Fruit fly (Drosophila melanogaster) whole organism, embryonic: Measurements from ENCODE around the gene CG5087.

ENCODE experiments used
- Abd-B ChIP-seq: fragments of 200-800 bp; sonication (Bioruptor generic); optimal IDR thresholded peaks from 2 replicates; lab custom pipeline; 2018; ENCODE audit warnings: missing biosample characterization, mild to moderate bottlenecking, missing genetic modification characterization, moderate library complexity
- Adf1 ChIP-seq: fragments of 200-800 bp; sonication (Bioruptor generic); IDR thresholded peaks from 2 replicates; pipeline ENCODE4 v1.3.6; 2022; ENCODE audit warnings: missing biosample characterization, missing genetic modification characterization
- Antp ChIP-seq: fragments of 200-800 bp; sonication (Bioruptor generic); optimal IDR thresholded peaks from 3 replicates; lab custom pipeline; 2016; ENCODE audit warnings: missing biosample characterization, missing genetic modification characterization
- CG11723 ChIP-seq: fragments of 200-800 bp; sonication (Bioruptor generic); optimal IDR thresholded peaks from 2 replicates; lab custom pipeline; 2017; ENCODE audit warnings: missing biosample characterization, mild to moderate bottlenecking, missing genetic modification characterization
- CG12299 ChIP-seq: fragments of 200-800 bp; sonication (Bioruptor generic); optimal IDR thresholded peaks from 2 replicates; lab custom pipeline; 2018; ENCODE audit warnings: missing biosample characterization, mild to moderate bottlenecking, missing genetic modification characterization
- CG12391 ChIP-seq: fragments of 200-800 bp; sonication (Bioruptor generic); optimal IDR thresholded peaks from 3 replicates; lab custom pipeline; 2018; ENCODE audit warnings: missing biosample characterization, mild to moderate bottlenecking, missing genetic modification characterization, moderate library complexity
- CG12659 ChIP-seq: fragments of 200-800 bp; sonication (Bioruptor generic); optimal IDR thresholded peaks from 3 replicates; lab custom pipeline; 2017; ENCODE audit warnings: mild to moderate bottlenecking, missing biosample characterization, missing genetic modification reagents, missing genetic modification characterization
- CG13123 ChIP-seq: fragments of 200-800 bp; sonication (Bioruptor generic); optimal IDR thresholded peaks from 2 replicates; lab custom pipeline; 2016; ENCODE audit warnings: missing biosample characterization, missing genetic modification characterization
- CG13775 ChIP-seq: fragments of 200-800 bp; sonication (Bioruptor generic); optimal IDR thresholded peaks from 3 replicates; lab custom pipeline; 2017; ENCODE audit warnings: missing biosample characterization, mild to moderate bottlenecking, missing genetic modification characterization
- CG13894 ChIP-seq: fragments of 200-800 bp; sonication (Bioruptor generic); optimal IDR thresholded peaks from 3 replicates; lab custom pipeline; 2018; ENCODE audit warnings: missing biosample characterization, mild to moderate bottlenecking, missing genetic modification characterization, moderate library complexity
- CG14710 ChIP-seq: fragments of 200-800 bp; sonication (Bioruptor generic); optimal IDR thresholded peaks from 3 replicates; lab custom pipeline; 2019; ENCODE audit warnings: missing biosample characterization, mild to moderate bottlenecking, missing genetic modification characterization, moderate library complexity
- CG17359 ChIP-seq: fragments of 200-800 bp; sonication (Bioruptor generic); optimal IDR thresholded peaks from 3 replicates; lab custom pipeline; 2018; ENCODE audit warnings: missing biosample characterization, mild to moderate bottlenecking, missing genetic modification characterization, moderate library complexity
- CG18619 ChIP-seq: fragments of 200-800 bp; sonication (Bioruptor generic); optimal IDR thresholded peaks from 3 replicates; lab custom pipeline; 2017; ENCODE audit warnings: missing biosample characterization, mild to moderate bottlenecking, missing genetic modification characterization
- CG2678 ChIP-seq: fragments of 200-800 bp; sonication (Bioruptor generic); optimal IDR thresholded peaks from 3 replicates; lab custom pipeline; 2019; ENCODE audit warnings: missing biosample characterization, mild to moderate bottlenecking, missing genetic modification characterization, moderate library complexity
- CG30020 ChIP-seq: fragments of 200-800 bp; optimal IDR thresholded peaks from 2 replicates; lab custom pipeline; 2019; ENCODE audit warnings: missing biosample characterization, mild to moderate bottlenecking, missing genetic modification characterization, moderate library complexity
- CG30403 ChIP-seq: fragments of 200-800 bp; sonication (Bioruptor generic); optimal IDR thresholded peaks from 3 replicates; lab custom pipeline; 2016; ENCODE audit warnings: missing biosample characterization, missing genetic modification characterization
- CG31441 ChIP-seq: fragments of 200-800 bp; sonication (Bioruptor generic); IDR thresholded peaks from 2 replicates; pipeline ENCODE4 v1.3.6; 2022; ENCODE audit warnings: missing biosample characterization, missing genetic modification characterization
- CG3407 ChIP-seq: fragments of 200-800 bp; sonication (Bioruptor generic); optimal IDR thresholded peaks from 2 replicates; lab custom pipeline; 2018; ENCODE audit warnings: missing biosample characterization, mild to moderate bottlenecking, missing genetic modification characterization
- CG34422 ChIP-seq: fragments of 200-800 bp; sonication (Bioruptor generic); IDR thresholded peaks from 3 replicates; pipeline ENCODE4 v1.3.6; 2022; ENCODE audit warnings: missing biosample characterization, missing genetic modification characterization
- CG5245 ChIP-seq: fragments of 200-800 bp; sonication (Bioruptor generic); optimal IDR thresholded peaks from 3 replicates; lab custom pipeline; 2016; ENCODE audit warnings: missing biosample characterization, missing genetic modification characterization
- CG6689 ChIP-seq: fragments of 200-800 bp; sonication (Bioruptor generic); IDR thresholded peaks from 2 replicates; pipeline ENCODE4 v1.3.6; 2022; ENCODE audit warnings: missing biosample characterization, missing genetic modification characterization
- CG6813 ChIP-seq: fragments of 200-800 bp; sonication (Bioruptor generic); optimal IDR thresholded peaks from 2 replicates; lab custom pipeline; 2017; ENCODE audit warnings: missing biosample characterization, missing genetic modification characterization, mild to moderate bottlenecking, moderate library complexity, missing genetic modification reagents
- CG6854 ChIP-seq: fragments of 200-800 bp; sonication (Bioruptor generic); optimal IDR thresholded peaks from 3 replicates; lab custom pipeline; 2017; ENCODE audit warnings: missing biosample characterization, mild to moderate bottlenecking, missing genetic modification characterization
- CG9609 ChIP-seq: fragments of 200-800 bp; sonication (Bioruptor generic); optimal IDR thresholded peaks from 3 replicates; lab custom pipeline; 2016; ENCODE audit warnings: missing biosample characterization, missing genetic modification characterization
- CG9727 ChIP-seq: fragments of 200-800 bp; sonication (Bioruptor generic); optimal IDR thresholded peaks from 3 replicates; lab custom pipeline; 2017; ENCODE audit warnings: missing biosample characterization, mild to moderate bottlenecking, missing genetic modification characterization
- Dad ChIP-seq: fragments of 200-800 bp; sonication (Bioruptor generic); optimal IDR thresholded peaks from 3 replicates; lab custom pipeline; 2016; ENCODE audit warnings: missing biosample characterization, missing genetic modification characterization
- Fer1 ChIP-seq: fragments of 200-800 bp; sonication (Bioruptor generic); optimal IDR thresholded peaks from 2 replicates; lab custom pipeline; 2017; ENCODE audit warnings: missing biosample characterization, mild to moderate bottlenecking, missing genetic modification characterization
- Hr3 ChIP-seq: fragments of 200-800 bp; sonication (Bioruptor generic); optimal IDR thresholded peaks from 3 replicates; lab custom pipeline; 2016; ENCODE audit warnings: missing biosample characterization, missing genetic modification characterization
- Hr39 ChIP-seq: fragments of >200 bp; optimal IDR thresholded peaks from 2 replicates; lab custom pipeline; 2017
- Med ChIP-seq: fragments of 200-800 bp; sonication (Bioruptor generic); peaks from one replicate; lab custom pipeline; 2016; ENCODE audit warnings: missing biosample characterization, missing genetic modification characterization, mild to moderate bottlenecking, inconsistent platforms, moderate library complexity
- Opbp ChIP-seq: fragments of 200-800 bp; sonication (Bioruptor generic); IDR thresholded peaks from 3 replicates; pipeline ENCODE4 v1.3.6; 2022; ENCODE audit warnings: missing biosample characterization, missing genetic modification characterization; ENCODE audit not compliant: partially characterized antibody
- PHDP ChIP-seq: fragments of 200-800 bp; sonication (Bioruptor generic); optimal IDR thresholded peaks from 3 replicates; lab custom pipeline; 2018; ENCODE audit warnings: missing biosample characterization, mild to moderate bottlenecking, missing genetic modification characterization, moderate library complexity
- Ptx1 ChIP-seq: fragments of 200-800 bp; sonication (Bioruptor generic); IDR thresholded peaks from 2 replicates; pipeline ENCODE4 v1.3.6; 2022; ENCODE audit warnings: missing biosample characterization, missing genetic modification characterization
- Xbp1 ChIP-seq: fragments of 200-800 bp; sonication (Bioruptor generic); optimal IDR thresholded peaks from 3 replicates; lab custom pipeline; 2016; ENCODE audit warnings: missing biosample characterization, mild to moderate bottlenecking, missing genetic modification characterization
- ara ChIP-seq: fragments of 200-800 bp; sonication (Bioruptor generic); IDR thresholded peaks from 2 replicates; pipeline ENCODE4 v1.3.6; 2022; ENCODE audit warnings: missing biosample characterization, missing genetic modification characterization
- bcd ChIP-seq: fragments of 200-800 bp; sonication (Bioruptor generic); optimal IDR thresholded peaks from 2 replicates; lab custom pipeline; 2017; ENCODE audit warnings: missing biosample characterization, mild to moderate bottlenecking, missing genetic modification characterization
- chm ChIP-seq: fragments of 200-800 bp; sonication (Bioruptor generic); IDR thresholded peaks from 2 replicates; pipeline ENCODE4 v1.3.6; 2022; ENCODE audit warnings: missing biosample characterization, missing genetic modification characterization
- cwo ChIP-seq: fragments of 200-800 bp; sonication (Bioruptor generic); optimal IDR thresholded peaks from 3 replicates; lab custom pipeline; 2017; ENCODE audit warnings: missing biosample characterization, missing genetic modification characterization, mild to moderate bottlenecking, moderate library complexity, missing genetic modification reagents
- dmrt11E ChIP-seq: fragments of 200-800 bp; sonication (Bioruptor generic); optimal IDR thresholded peaks from 3 replicates; lab custom pipeline; 2018; ENCODE audit warnings: missing biosample characterization, mild to moderate bottlenecking, missing genetic modification characterization, moderate library complexity
- dmrt99B ChIP-seq: fragments of 200-800 bp; sonication (Bioruptor generic); optimal IDR thresholded peaks from 2 replicates; lab custom pipeline; 2018; ENCODE audit warnings: missing biosample characterization, mild to moderate bottlenecking, missing genetic modification characterization, moderate library complexity
- fd3F ChIP-seq: fragments of 200-800 bp; sonication (Bioruptor generic); optimal IDR thresholded peaks from 2 replicates; lab custom pipeline; 2018; ENCODE audit warnings: missing biosample characterization, mild to moderate bottlenecking, missing genetic modification characterization, moderate library complexity
- grn ChIP-seq: fragments of 200-800 bp; sonication (Bioruptor generic); optimal IDR thresholded peaks from 3 replicates; lab custom pipeline; 2017; ENCODE audit warnings: missing biosample characterization, missing genetic modification characterization
- gsb-n ChIP-seq: fragments of 200-800 bp; sonication (Bioruptor generic); optimal IDR thresholded peaks from 3 replicates; lab custom pipeline; 2018; ENCODE audit warnings: missing biosample characterization, mild to moderate bottlenecking, missing genetic modification characterization
- p53 ChIP-seq: fragments of 200-800 bp; sonication (Bioruptor generic); optimal IDR thresholded peaks from 2 replicates; lab custom pipeline; 2016; ENCODE audit warnings: missing biosample characterization, missing genetic modification characterization
- scrt ChIP-seq: fragments of 200-800 bp; sonication (Bioruptor generic); optimal IDR thresholded peaks from 2 replicates; lab custom pipeline; 2018; ENCODE audit warnings: missing biosample characterization, mild to moderate bottlenecking, missing genetic modification characterization, moderate library complexity
- stc ChIP-seq: fragments of 200-800 bp; sonication (Bioruptor generic); IDR thresholded peaks from 2 replicates; pipeline ENCODE4 v1.3.6; 2022; ENCODE audit warnings: missing biosample characterization, missing genetic modification characterization
- tin ChIP-seq: fragments of 200-800 bp; sonication (Bioruptor generic); optimal IDR thresholded peaks from 3 replicates; lab custom pipeline; 2016; ENCODE audit warnings: missing biosample characterization, missing genetic modification characterization
- ttk ChIP-seq: fragments of 200-800 bp; sonication (Bioruptor generic); IDR thresholded peaks from 2 replicates; pipeline ENCODE4 v2.1.2; 2022; ENCODE audit warnings: missing biosample characterization, missing genetic modification characterization
- unpg ChIP-seq: fragments of 200-800 bp; sonication (Bioruptor generic); optimal IDR thresholded peaks from 3 replicates; lab custom pipeline; 2018; ENCODE audit warnings: missing biosample characterization, mild to moderate bottlenecking, missing genetic modification characterization, moderate library complexity
- wor ChIP-seq: fragments of 200-800 bp; sonication (Bioruptor generic); IDR thresholded peaks from 2 replicates; pipeline ENCODE4 v1.3.6; 2022; ENCODE audit warnings: missing biosample characterization, missing genetic modification characterization

The CG5087 gene

dm6 chr3L:8950955-8951354 is 47.0 kb upstream of the CG5087 start (continued):
- peak; percentile 41; the same call in 1 of the 2 replicates for TF ChIP-seq stc (GFP tag; lab: Robert Waterston, UW)
- 0 out of 2 replicates have a peak, but pooled peaks have one; percentile 23 for TF ChIP-seq wor (GFP tag; lab: Robert Waterston, UW)
- no peak for TF ChIP-seq Hr39 (lab: Kevin White, UChicago)
- TF ChIP-seq CG12391: peak; percentile 68
- TF ChIP-seq CG17359 (tag; lab: Kevin White, UChicago): peak; percentile 59
- peak; percentile 31 for TF ChIP-seq Xbp1
- TF ChIP-seq CG13123 (GFP tag; lab: Kevin White, UChicago): no peak
- TF ChIP-seq Opbp (GFP tag; lab: Robert Waterston, UW): no peak
- peak; percentile 49 for TF ChIP-seq bcd (GFP tag; lab: Kevin White, UChicago)
- peak; percentile 72 for TF ChIP-seq CG2678 (tag; lab: Kevin White, UChicago)
- peak; percentile 57 for TF ChIP-seq CG13894
- 0 out of 2 replicates have a peak, but pooled peaks have one; percentile 28 for TF ChIP-seq ara (GFP tag; lab: Robert Waterston, UW)
- TF ChIP-seq Dad (GFP tag; lab: Kevin White, UChicago): no peak
- TF ChIP-seq p53: no peak
- TF ChIP-seq Hr3 (GFP tag; lab: Kevin White, UChicago): peak; percentile 60
- TF ChIP-seq Antp (GFP tag; lab: Kevin White, UChicago): no peak
- peak; percentile 51 for TF ChIP-seq unpg (GFP tag; lab: Kevin White, UChicago)
- peak; percentile 35 for TF ChIP-seq CG12299
- TF ChIP-seq Med (GFP tag; lab: Kevin White, UChicago): peak; percentile 26
- peak; percentile 8 for TF ChIP-seq tin (GFP tag; lab: Kevin White, UChicago)
- TF ChIP-seq CG18619: peak; percentile 16
- peak; percentile 47 for TF ChIP-seq CG12659
- no peak for TF ChIP-seq CG5245 (GFP tag; lab: Kevin White, UChicago)
- TF ChIP-seq gsb-n: peak; percentile 31
- TF ChIP-seq CG30403 (GFP tag; lab: Kevin White, UChicago): peak; percentile 26
- peak; percentile 61 for TF ChIP-seq CG14710 (tag; lab: Kevin White, UChicago)
- peak; percentile 59 for TF ChIP-seq PHDP (tag; lab: Kevin White, UChicago)
- TF ChIP-seq CG13775 (GFP tag; lab: Kevin White, UChicago): peak; percentile 23
- no peak for TF ChIP-seq CG9609 (GFP tag; lab: Kevin White, UChicago)
- TF ChIP-seq Ptx1: peak; percentile 53; the same call in 1 of the 2 replicates
- no peak for TF ChIP-seq grn (GFP tag; lab: Kevin White, UChicago)
- peak; percentile 37 for TF ChIP-seq CG9727 (GFP tag; lab: Kevin White, UChicago)
- TF ChIP-seq CG31441 (GFP tag; lab: Robert Waterston, UW): peak; percentile 84
- TF ChIP-seq fd3F (GFP tag; lab: Kevin White, UChicago): peak; percentile 53
- peak; percentile 4 for TF ChIP-seq CG6854 (GFP tag; lab: Kevin White, UChicago)
- TF ChIP-seq Fer1 (GFP tag; lab: Kevin White, UChicago): peak; percentile 9
- peak; percentile 5 for TF ChIP-seq CG11723 (GFP tag; lab: Kevin White, UChicago)
- peak; percentile 65 for TF ChIP-seq CG6689 (GFP tag; lab: Robert Waterston, UW)
- TF ChIP-seq CG6813: no peak
- TF ChIP-seq ttk (GFP tag; lab: Robert Waterston, UW): 0 out of 2 replicates have a peak, but pooled peaks have one; percentile 23
- TF ChIP-seq CG3407 (GFP tag; lab: Kevin White, UChicago): no peak
- TF ChIP-seq chm (GFP tag; lab: Robert Waterston, UW): no peak
- peak; percentile 2 for TF ChIP-seq CG30020
- TF ChIP-seq scrt: peak; percentile 28
- TF ChIP-seq cwo: peak; percentile 47
- TF ChIP-seq dmrt99B (tag; lab: Kevin White, UChicago): peak; percentile 78
- no peak for TF ChIP-seq Adf1 (GFP tag; lab: Robert Waterston, UW)
- TF ChIP-seq CG34422 (GFP tag; lab: Robert Waterston, UW): 0 out of 3 replicates have a peak, but pooled peaks have one; percentile 19
- TF ChIP-seq dmrt11E (tag; lab: Kevin White, UChicago): peak; percentile 20
- peak; percentile 19 for TF ChIP-seq Abd-B (GFP tag; lab: Kevin White, UChicago)
